Fruit fly (Drosophila melanogaster): Measurements from ENCODE around the gene betaNACtes1.

dm6 chrX:14211250-14211944, 39.0 kb upstream of the betaNACtes1 start:
- no peak for TF ChIP-seq CG17186 (GFP tag; optimal IDR thresholded peaks at IDR 0.05)
- TF ChIP-seq CG9932 (GFP tag; IDR thresholded peaks at IDR 0.05), result no peak
- TF ChIP-seq otp (GFP tag; IDR thresholded peaks at IDR 0.05), result no peak
- TF ChIP-seq CG8290 (GFP tag; optimal IDR thresholded peaks at IDR 0.05), result no peak
- TF ChIP-seq CG8290 (tag; optimal IDR thresholded peaks at IDR 0.05), result no peak

All from whole organism, embryonic.